Worm (Caenorhabditis elegans): ENCODE data around the gene unc-50.
"Not testable (repeated sequence)": the region's sequence is repeated elsewhere in the genome, so short reads cannot be mapped to it uniquely, and the experiment has no call there.

ce11 chrIII:10320228-10320705, 2.3 kb upstream of the unc-50 start:
- not testable (repeated sequence) for TF ChIP-seq unc-62 (GFP tag; optimal IDR thresholded peaks at IDR 0.05); ama-1 (optimal IDR thresholded peaks at IDR 0.05); fos-1 (tag; optimal IDR thresholded peaks at IDR 0.05); lin-15B (tag; optimal IDR thresholded peaks at IDR 0.05); lin-39 (tag; optimal IDR thresholded peaks at IDR 0.05); blmp-1 (tag; optimal IDR thresholded peaks at IDR 0.05); sox-4 (tag; optimal IDR thresholded peaks at IDR 0.05); nhr-28 (tag; optimal IDR thresholded peaks at IDR 0.05); egl-13 (tag; optimal IDR thresholded peaks at IDR 0.05); sup-37 (GFP tag; optimal IDR thresholded peaks at IDR 0.05); snpc-4 (tag; optimal IDR thresholded peaks at IDR 0.05)

All from whole organism, L1 larva.